Worm (Caenorhabditis elegans) whole organism, L1 larva: ENCODE results near the gene C55A6.3.

Experiments used
- C16A3.4 ChIP-seq: fragments of 150-350 bp; optimal IDR thresholded peaks from 2 replicates; lab custom pipeline; 2014; ENCODE audit warnings: missing biosample characterization, missing genetic modification characterization
- C34B4.2 ChIP-seq: sonication (generic microtip); optimal IDR thresholded peaks from 2 replicates; lab custom pipeline; 2017; ENCODE audit warnings: mild to moderate bottlenecking, missing genetic modification characterization, missing compliant biosample characterization
- Y116A8C.19 ChIP-seq: sonication (generic microtip); optimal IDR thresholded peaks from 2 replicates; lab custom pipeline; 2016; ENCODE audit warnings: missing compliant biosample characterization, missing genetic modification characterization, borderline replicate concordance
- aha-1 ChIP-seq: fragments of 150-350 bp; optimal IDR thresholded peaks from 2 replicates; lab custom pipeline; 2014; ENCODE audit warnings: missing biosample characterization, missing genetic modification characterization
- alr-1 ChIP-seq: fragments of 200-800 bp; sonication (Bioruptor generic); optimal IDR thresholded peaks from 2 replicates; lab custom pipeline; 2018; ENCODE audit warnings: borderline replicate concordance, mild to moderate bottlenecking, missing genetic modification characterization, missing compliant biosample characterization
- aly-2 ChIP-seq: fragments of 150-350 bp; optimal IDR thresholded peaks from 2 replicates; lab custom pipeline; 2014; ENCODE audit warnings: missing biosample characterization, missing genetic modification characterization
- blmp-1 ChIP-seq: fragments of 150-350 bp; optimal IDR thresholded peaks from 2 replicates; lab custom pipeline; 2014; ENCODE audit warnings: missing biosample characterization, missing genetic modification characterization
- ceh-63 ChIP-seq: fragments of 200-800 bp; sonication (Bioruptor generic); optimal IDR thresholded peaks from 2 replicates; lab custom pipeline; 2018; ENCODE audit warnings: mild to moderate bottlenecking, missing genetic modification characterization, missing compliant biosample characterization
- dpl-1 ChIP-seq, 3 experiments: fragments of 150-350 bp in 2 of 3; sonication (generic microtip) in 1 of 3; optimal IDR thresholded peaks; 2 replicates each; lab custom pipeline; 2014 to 2017; ENCODE audit warnings: missing biosample characterization in 3 of 3, missing genetic modification characterization in 3 of 3, missing genetic modification reagents in 3 of 3
- dsc-1 ChIP-seq: sonication (generic microtip); optimal IDR thresholded peaks from 2 replicates; lab custom pipeline; 2016; ENCODE audit warnings: mild to moderate bottlenecking, missing genetic modification characterization, missing compliant biosample characterization
- efl-1 ChIP-seq, 4 experiments: fragments of 150-350 bp; optimal IDR thresholded peaks in 3 of 4; peaks in 1 of 4; 1 replicate in 1 of 4; 2 replicates in 3 of 4; lab custom pipeline; 2014; ENCODE audit warnings: missing biosample characterization in 2 of 4, missing genetic modification characterization in 2 of 4, missing genetic modification reagents in 2 of 4
- efl-3 ChIP-seq: fragments of 200-800 bp; sonication (Bioruptor generic); optimal IDR thresholded peaks from 2 replicates; lab custom pipeline; 2018; ENCODE audit warnings: mild to moderate bottlenecking, missing genetic modification characterization, missing compliant biosample characterization
- egl-13 ChIP-seq: sonication (generic microtip); optimal IDR thresholded peaks from 2 replicates; lab custom pipeline; 2016; ENCODE audit warnings: missing genotype, missing genetic modification reagents, missing genetic modification characterization, missing compliant biosample characterization
- elt-2 ChIP-seq: sonication (generic microtip); optimal IDR thresholded peaks from 2 replicates; lab custom pipeline; 2016; ENCODE audit warnings: missing genetic modification characterization, mild to moderate bottlenecking, inconsistent platforms, missing compliant biosample characterization, missing genetic modification reagents
- elt-3 ChIP-seq, 6 experiments: fragments of 150-350 bp in 1 of 6; sonication (generic microtip); optimal IDR thresholded peaks; 2 replicates each; lab custom pipeline; 2017 to 2018; ENCODE audit warnings: missing biosample characterization in 6 of 6, missing genetic modification characterization in 6 of 6, inconsistent platforms in 1 of 6
- fkh-4 ChIP-seq: sonication (generic microtip); optimal IDR thresholded peaks from 2 replicates; lab custom pipeline; 2016; ENCODE audit warnings: missing compliant biosample characterization, missing genetic modification characterization, borderline replicate concordance
- grh-1 ChIP-seq: fragments of 200-800 bp; sonication (Bioruptor generic); IDR thresholded peaks from 2 replicates; pipeline ENCODE4 v1.3.6; 2022; ENCODE audit warnings: missing genetic modification reagents, missing genetic modification characterization, missing compliant biosample characterization
- hpl-2 ChIP-seq: fragments of 150-350 bp; optimal IDR thresholded peaks from 2 replicates; lab custom pipeline; 2014; ENCODE audit warnings: missing biosample characterization, missing genetic modification reagents, missing genetic modification characterization
- isw-1 ChIP-seq: fragments of 200-800 bp; sonication (Bioruptor generic); IDR thresholded peaks from 2 replicates; pipeline ENCODE4 v1.3.6; 2022; ENCODE audit warnings: missing genetic modification characterization, missing compliant biosample characterization
- lin-15B ChIP-seq: fragments of 150-350 bp; sonication (generic microtip); optimal IDR thresholded peaks from 3 replicates; lab custom pipeline; 2014; ENCODE audit warnings: missing biosample characterization, missing genetic modification characterization
- lin-35 ChIP-seq, 2 experiments: fragments of 150-350 bp; optimal IDR thresholded peaks; 2 replicates each; lab custom pipeline; 2014; ENCODE audit warnings: missing biosample characterization in 2 of 2, missing genetic modification characterization in 2 of 2, missing genetic modification reagents in 2 of 2
- lin-39 ChIP-seq: fragments of 150-350 bp; optimal IDR thresholded peaks from 2 replicates; lab custom pipeline; 2014; ENCODE audit warnings: missing biosample characterization, missing genetic modification reagents, missing genetic modification characterization
- mab-9 ChIP-seq: fragments of 200-800 bp; sonication (Bioruptor generic); IDR thresholded peaks from 2 replicates; pipeline ENCODE4 v1.3.6; 2022; ENCODE audit warnings: missing genetic modification reagents, missing genetic modification characterization, missing compliant biosample characterization
- mdl-1 ChIP-seq, 2 experiments: fragments of 150-350 bp; optimal IDR thresholded peaks; 2 replicates each; lab custom pipeline; 2014 to 2017; ENCODE audit warnings: missing biosample characterization in 2 of 2, missing genetic modification characterization in 2 of 2, inconsistent platforms in 1 of 2
- mep-1 ChIP-seq: fragments of 150-350 bp; optimal IDR thresholded peaks from 2 replicates; lab custom pipeline; 2014; ENCODE audit warnings: missing biosample characterization, missing genetic modification characterization
- nhr-20 ChIP-seq: sonication (generic microtip); optimal IDR thresholded peaks from 2 replicates; lab custom pipeline; 2016; ENCODE audit warnings: mild to moderate bottlenecking, missing genetic modification characterization, missing compliant biosample characterization
- nhr-76 ChIP-seq: sonication (generic microtip); optimal IDR thresholded peaks from 2 replicates; lab custom pipeline; 2017; ENCODE audit warnings: missing biosample characterization, missing genetic modification characterization
- nhr-85 ChIP-seq: sonication (generic microtip); peaks from one replicate; lab custom pipeline; 2016; ENCODE audit warnings: missing genetic modification characterization, inconsistent platforms, missing compliant biosample characterization
- nhr-90 ChIP-seq: sonication (generic microtip); optimal IDR thresholded peaks from 2 replicates; lab custom pipeline; 2016; ENCODE audit warnings: mild to moderate bottlenecking, missing genetic modification characterization, missing compliant biosample characterization; ENCODE audit not compliant: poor library complexity
- pax-3 ChIP-seq: fragments of 200-800 bp; sonication (Bioruptor generic); optimal IDR thresholded peaks from 2 replicates; lab custom pipeline; 2018; ENCODE audit warnings: mild to moderate bottlenecking, missing genetic modification characterization, moderate library complexity, missing compliant biosample characterization
- rnt-1 ChIP-seq: sonication (generic microtip); optimal IDR thresholded peaks from 2 replicates; lab custom pipeline; 2016; ENCODE audit warnings: mild to moderate bottlenecking, missing genetic modification characterization, moderate library complexity, missing compliant biosample characterization
- skn-1 ChIP-seq: fragments of 150-350 bp; optimal IDR thresholded peaks from 2 replicates; lab custom pipeline; 2014; ENCODE audit warnings: missing biosample characterization, missing genetic modification characterization
- snu-23 ChIP-seq: sonication (generic microtip); optimal IDR thresholded peaks from 2 replicates; lab custom pipeline; 2016; ENCODE audit warnings: missing genetic modification characterization, missing compliant biosample characterization
- swsn-7 ChIP-seq: sonication (generic microtip); optimal IDR thresholded peaks from 2 replicates; lab custom pipeline; 2016; ENCODE audit warnings: missing genetic modification characterization, missing compliant biosample characterization
- tbx-2 ChIP-seq: sonication (generic microtip); optimal IDR thresholded peaks from 2 replicates; lab custom pipeline; 2016; ENCODE audit warnings: missing genetic modification characterization, missing compliant biosample characterization
- tlp-1 ChIP-seq: fragments of 150-350 bp; optimal IDR thresholded peaks from 2 replicates; lab custom pipeline; 2014; ENCODE audit warnings: missing biosample characterization, missing genetic modification characterization
- unc-130 ChIP-seq: fragments of 150-350 bp; optimal IDR thresholded peaks from 2 replicates; lab custom pipeline; 2017; ENCODE audit warnings: missing biosample characterization, missing genetic modification characterization, inconsistent platforms
- unc-62 ChIP-seq: fragments of 150-350 bp; optimal IDR thresholded peaks from 2 replicates; lab custom pipeline; 2014; ENCODE audit warnings: missing biosample characterization, missing genetic modification reagents, missing genetic modification characterization
- unc-98 ChIP-seq: fragments of 200-800 bp; sonication (Bioruptor generic); IDR thresholded peaks from 2 replicates; pipeline ENCODE4 v1.3.6; 2022; ENCODE audit warnings: missing genetic modification characterization, missing compliant biosample characterization
- vab-15 ChIP-seq: sonication (generic microtip); optimal IDR thresholded peaks from 2 replicates; lab custom pipeline; 2017; ENCODE audit warnings: missing genotype, mild to moderate bottlenecking, missing genetic modification characterization, missing compliant biosample characterization
- xbp-1 ChIP-seq: sonication (generic microtip); optimal IDR thresholded peaks from 2 replicates; lab custom pipeline; 2016; ENCODE audit warnings: missing genetic modification characterization, missing compliant biosample characterization
- ztf-11 ChIP-seq, 2 experiments: sonication (generic microtip); optimal IDR thresholded peaks; 2 replicates each; lab custom pipeline; 2016 to 2017; ENCODE audit warnings: missing genetic modification characterization in 2 of 2, missing biosample characterization in 1 of 2, missing compliant biosample characterization in 1 of 2
- ztf-4 ChIP-seq: fragments of 150-350 bp; optimal IDR thresholded peaks from 2 replicates; lab custom pipeline; 2014; ENCODE audit warnings: missing biosample characterization, missing genetic modification characterization

The C55A6.3 gene

ce11 chrV:11534495-11535189, 21.3 kb upstream of the C55A6.3 start (continued):
- TF ChIP-seq swsn-7 (no peak), lin-15B (no peak), unc-130 (tag; lab: Kevin White, UChicago) (peak; percentile 6), nhr-20 (tag; lab: Kevin White, UChicago) (peak; percentile 76), nhr-76 (no peak), grh-1 (GFP tag; lab: Robert Waterston, UW) (peak; percentile 10; the same call in 1 of the 2 replicates), blmp-1 (tag; lab: Kevin White, UChicago) (peak; percentile 99), rnt-1 (tag; lab: Kevin White, UChicago) (peak; percentile 48), nhr-85 (tag; lab: Kevin White, UChicago) (peak; percentile 81), lin-35 (GFP tag; optimal IDR thresholded peaks at IDR 0.05; lab: Kevin White, UChicago) (peak in 1 of 2 experiments; percentile 71), unc-62 (GFP tag; lab: Kevin White, UChicago) (no peak), unc-98 (GFP tag; lab: Robert Waterston, UW) (no peak), hpl-2 (GFP tag; lab: Kevin White, UChicago) (peak; percentile 21), dsc-1 (tag; lab: Kevin White, UChicago) (no peak), ztf-11 (tag; optimal IDR thresholded peaks at IDR 0.05; lab: Kevin White, UChicago) (no peak), dpl-1 (GFP tag; optimal IDR thresholded peaks at IDR 0.05; lab: Kevin White, UChicago) (peak in 1 of 3 experiments; percentile 28), elt-3 (tag; optimal IDR thresholded peaks at IDR 0.05; lab: Kevin White, UChicago) (peak in 5 of 6 experiments; percentile 64 to 90 (median 68)), nhr-90 (tag; lab: Kevin White, UChicago) (peak; percentile 51), C16A3.4 (peak; percentile 13)

ce11 chrV:11533365-11533949, 20.1 kb upstream of the C55A6.3 start:
- TF ChIP-seq fkh-4 (tag; lab: Kevin White, UChicago) (no peak), ceh-63 (GFP tag; lab: Kevin White, UChicago) (peak; percentile 17), efl-1 (optimal IDR thresholded peaks at IDR 0.05; lab: Kevin White, UChicago) (no peak), efl-1 (GFP tag; optimal IDR thresholded peaks at IDR 0.05 in 1 of 2; lab: Kevin White, UChicago) (no peak), Y116A8C.19 (tag; lab: Kevin White, UChicago) (no peak)

ce11 chrV:11532964-11533363, 19.6 kb upstream of the C55A6.3 start:
- TF ChIP-seq elt-2 (tag; lab: Kevin White, UChicago) (no peak), mep-1 (peak; percentile 1), isw-1 (GFP tag; lab: Robert Waterston, UW) (no peak), mdl-1 (tag; optimal IDR thresholded peaks at IDR 0.05; lab: Kevin White, UChicago) (peak in 1 of 2 experiments; percentile 57), vab-15 (tag; lab: Kevin White, UChicago) (no peak), dpl-1 (GFP tag; optimal IDR thresholded peaks at IDR 0.05; lab: Kevin White, UChicago) (peak in 1 of 3 experiments; percentile 8), tbx-2 (tag; lab: Kevin White, UChicago) (no peak), efl-1 (optimal IDR thresholded peaks at IDR 0.05; lab: Kevin White, UChicago) (peak; percentile 1 to 14), efl-1 (GFP tag; optimal IDR thresholded peaks at IDR 0.05 in 1 of 2; lab: Kevin White, UChicago) (peak in 1 of 2 experiments; percentile 90), C34B4.2 (tag; lab: Kevin White, UChicago) (no peak), lin-39 (no peak), ztf-4 (tag; lab: Kevin White, UChicago) (no peak), egl-13 (tag; lab: Kevin White, UChicago) (no peak), unc-62 (GFP tag; lab: Kevin White, UChicago) (no peak), hpl-2 (GFP tag; lab: Kevin White, UChicago) (no peak), tlp-1 (tag; lab: Kevin White, UChicago) (no peak), ztf-11 (tag; optimal IDR thresholded peaks at IDR 0.05; lab: Kevin White, UChicago) (no peak), skn-1 (tag; lab: Kevin White, UChicago) (peak; percentile 27), nhr-85 (tag; lab: Kevin White, UChicago) (peak; percentile 99), aha-1 (tag; lab: Kevin White, UChicago) (no peak), ceh-63 (GFP tag; lab: Kevin White, UChicago) (no peak), mab-9 (GFP tag; lab: Robert Waterston, UW) (0 out of 2 replicates have a peak, but pooled peaks have one; percentile 38), efl-3 (peak; percentile 13), nhr-90 (tag; lab: Kevin White, UChicago) (peak; percentile 60), pax-3 (tag; lab: Kevin White, UChicago) (peak; percentile 27), alr-1 (tag; lab: Kevin White, UChicago) (no peak), nhr-76 (no peak), lin-35 (GFP tag; optimal IDR thresholded peaks at IDR 0.05; lab: Kevin White, UChicago) (peak in 1 of 2 experiments; percentile 31), C16A3.4 (no peak), snu-23 (GFP tag; lab: Kevin White, UChicago) (peak; percentile 51), aly-2 (no peak), unc-130 (tag; lab: Kevin White, UChicago) (no peak), xbp-1 (tag; lab: Kevin White, UChicago) (no peak), swsn-7 (peak; percentile 9), fkh-4 (tag; lab: Kevin White, UChicago) (no peak)
